Fruit fly (Drosophila melanogaster) S2 (cell line): ENCODE data around the gene CG11980.

Source experiments
- CG8478 ChIP-seq: fragments of >200 bp; optimal IDR thresholded peaks from 2 replicates; lab custom pipeline; 2018
- CTCF ChIP-seq, 2 experiments: fragments of >200 bp; optimal IDR thresholded peaks; 2 replicates each; lab custom pipeline; 2018

DNA sequence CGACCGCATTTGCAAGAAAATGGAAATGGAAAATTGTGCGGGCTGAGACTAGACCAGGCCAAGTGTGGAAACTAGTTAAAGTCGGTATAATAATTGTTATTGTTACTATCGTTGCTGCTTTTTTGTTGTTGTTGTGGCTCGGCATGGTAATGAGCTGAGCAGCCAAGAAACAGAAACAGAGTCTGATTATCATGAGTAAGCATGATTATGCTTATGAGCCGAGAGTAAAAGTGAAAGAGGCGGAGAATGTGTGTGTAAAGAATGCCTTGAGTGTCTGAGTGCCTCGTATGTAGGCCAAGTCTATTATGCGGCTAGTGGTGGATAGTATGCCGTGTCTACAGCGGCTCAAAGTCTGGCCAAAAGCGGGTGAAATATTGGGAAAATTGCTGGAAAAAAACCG lies 33.1 kb upstream of the CG11980 start:
- TF ChIP-seq CG8478 (no peak), CTCF (optimal IDR thresholded peaks at IDR 0.05; lab: Kevin White, UChicago) (no peak)
